Worm (Caenorhabditis elegans) whole organism, L4/young adult: Measurements from ENCODE around the gene srh-277.

Experiments used
- W03F9.2 ChIP-seq: fragments of 150-350 bp; optimal IDR thresholded peaks from 2 replicates; lab custom pipeline; 2014; ENCODE audit warnings: missing biosample characterization, missing genetic modification characterization
- him-1 ChIP-seq: sonication (generic microtip); optimal IDR thresholded peaks from 2 replicates; lab custom pipeline; 2016; ENCODE audit warnings: missing genotype, missing genetic modification reagents, missing genetic modification characterization, missing compliant biosample characterization

DNA sequence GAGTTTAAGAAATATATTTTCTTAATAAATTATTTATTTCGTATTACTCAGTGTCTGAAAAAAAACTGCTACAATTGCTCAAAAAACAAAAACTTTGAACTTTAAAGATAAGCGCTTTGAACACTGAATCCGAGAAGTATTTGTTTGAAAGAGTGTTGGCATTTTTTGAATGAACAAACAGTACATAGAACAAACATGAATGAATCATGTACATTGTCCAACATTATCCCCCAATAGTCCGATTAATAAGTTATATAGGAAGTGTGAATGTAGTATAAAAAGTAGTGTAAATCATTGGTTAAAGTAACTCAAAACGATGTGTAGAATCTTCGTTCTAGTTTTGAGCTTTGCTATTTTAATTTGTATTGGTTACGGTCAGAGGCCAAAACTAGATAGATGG, 18.7 kb downstream of the srh-277 start, which contains the start of gene F11A5.17:
- TF ChIP-seq W03F9.2 (tag; lab: Kevin White, UChicago) = no peak
- no peak for TF ChIP-seq him-1 (tag; lab: Kevin White, UChicago)
